Fruit fly (Drosophila melanogaster): ENCODE data around the gene TBC1D16.

- TF ChIP-seq Crg-1 (GFP tag; optimal IDR thresholded peaks at IDR 0.05) (peak; percentile 83), CG11617 (GFP tag; optimal IDR thresholded peaks at IDR 0.05) (peak; percentile 86), Hr96 (GFP tag; optimal IDR thresholded peaks at IDR 0.05) (no peak), Mnt (GFP tag; optimal IDR thresholded peaks at IDR 0.05) (peak; percentile 90), CG7045 (GFP tag; optimal IDR thresholded peaks at IDR 0.05) (peak; percentile 80), kay (GFP tag; ENCODE audit: borderline replicate concordance) (peak; percentile 54), pad (GFP tag; optimal IDR thresholded peaks at IDR 0.05) (peak; percentile 64), CG33017 (tag; optimal IDR thresholded peaks at IDR 0.05) (peak; percentile 59), Clk (GFP tag; optimal IDR thresholded peaks at IDR 0.05) (peak; percentile 74)
Measured at dm6 chr2L:10408122-10408576, 27.3 kb downstream of the TBC1D16 start, which contains the start of the genes Ip259 and RpS27A.
